Worm (Caenorhabditis elegans): Measurements from ENCODE around the gene nlp-68.

nlp-68 gene

ce11 chrIII:10552929-10553328 is 14.0 kb upstream of the nlp-68 start, which contains the start of gene T21C12.8:
Gene T21C12.8 (minus strand): TSS chrIII:10553029.
- TF ChIP-seq lsy-27 (tag; optimal IDR thresholded peaks at IDR 0.05; ENCODE audit: borderline replicate concordance, insufficient read depth) (no peak), nhr-27 (tag; optimal IDR thresholded peaks at IDR 0.05) (no peak), mcd-1 (GFP tag; IDR thresholded peaks at IDR 0.05) (no peak), nfyb-1 (GFP tag; IDR thresholded peaks at IDR 0.05) (no peak), somi-1 (GFP tag; optimal IDR thresholded peaks at IDR 0.05) (no peak), gei-17 (GFP tag; optimal IDR thresholded peaks at IDR 0.05) (no peak), sptf-2 (GFP tag; optimal IDR thresholded peaks at IDR 0.05) (no peak), ZK185.1 (tag; optimal IDR thresholded peaks at IDR 0.05; ENCODE audit: poor library complexity, severe bottlenecking) (no peak)

- peak; percentile 2 for TF ChIP-seq atf-7 (tag; optimal IDR thresholded peaks at IDR 0.05)
- TF ChIP-seq ceh-91 (GFP tag; IDR thresholded peaks at IDR 0.05): no peak
- no peak for TF ChIP-seq ceh-58 (GFP tag; IDR thresholded peaks at IDR 0.05)
- TF ChIP-seq ztf-28 (GFP tag; IDR thresholded peaks at IDR 0.05): no peak
- no peak for TF ChIP-seq tbp1 (GFP tag; optimal IDR thresholded peaks at IDR 0.05)
- no peak for TF ChIP-seq bed-1 (GFP tag; IDR thresholded peaks at IDR 0.05)
- TF ChIP-seq lsl-1 (GFP tag; optimal IDR thresholded peaks at IDR 0.05): no peak
- no peak for TF ChIP-seq him-1 (tag; optimal IDR thresholded peaks at IDR 0.05)
- no peak for TF ChIP-seq ekl-4 (GFP tag; IDR thresholded peaks at IDR 0.05)
- TF ChIP-seq bed-2 (GFP tag; IDR thresholded peaks at IDR 0.05): no peak
- TF ChIP-seq ceh-100 (GFP tag; IDR thresholded peaks at IDR 0.05): no peak
- no peak for TF ChIP-seq nhr-179 (tag; optimal IDR thresholded peaks at IDR 0.05)
- TF ChIP-seq dpl-1 (GFP tag; optimal IDR thresholded peaks at IDR 0.05): no peak
- no peak for TF ChIP-seq nfya-1 (tag; optimal IDR thresholded peaks at IDR 0.05; ENCODE audit: borderline replicate concordance, insufficient read depth)
- TF ChIP-seq K11D2.4 (GFP tag; IDR thresholded peaks at IDR 0.05): no peak
- no peak for TF ChIP-seq C17E4.6 (GFP tag; IDR thresholded peaks at IDR 0.05)
- no peak for TF ChIP-seq rcor-1 (GFP tag; IDR thresholded peaks at IDR 0.05)
- no peak for TF ChIP-seq mes-4 (tag; optimal IDR thresholded peaks at IDR 0.05)
- TF ChIP-seq tlf-1 (GFP tag; optimal IDR thresholded peaks at IDR 0.05): peak; percentile 9
- no peak for TF ChIP-seq mxl-1 (tag; optimal IDR thresholded peaks at IDR 0.05)
- TF ChIP-seq F23B12.7 (tag; optimal IDR thresholded peaks at IDR 0.05; ENCODE audit: insufficient read depth): no peak
- TF ChIP-seq lin-40 (tag; optimal IDR thresholded peaks at IDR 0.05): no peak
- no peak for TF ChIP-seq die-1 (tag; optimal IDR thresholded peaks at IDR 0.05)
- no peak for TF ChIP-seq ama-1 (optimal IDR thresholded peaks at IDR 0.05)
- TF ChIP-seq ama-1 (GFP tag; optimal IDR thresholded peaks at IDR 0.05): no peak
- no peak for TF ChIP-seq F49E8.2 (tag; optimal IDR thresholded peaks at IDR 0.05; ENCODE audit: insufficient read depth)
- no peak for TF ChIP-seq gei-17 (GFP tag; optimal IDR thresholded peaks at IDR 0.05)
- TF ChIP-seq sea-2 (GFP tag; IDR thresholded peaks at IDR 0.05): no peak
- no peak for TF ChIP-seq unc-62 (GFP tag; optimal IDR thresholded peaks at IDR 0.05)
- no peak for TF ChIP-seq F55B11.4 (tag; optimal IDR thresholded peaks at IDR 0.05; ENCODE audit: borderline replicate concordance, insufficient read depth)
- TF ChIP-seq nfya-2 (GFP tag; IDR thresholded peaks at IDR 0.05): no peak
- no peak for TF ChIP-seq lir-1 (GFP tag; conservative IDR thresholded peaks at IDR 0.05)
- TF ChIP-seq T26A5.8 (tag; optimal IDR thresholded peaks at IDR 0.05): no peak
- TF ChIP-seq F37B4.10 (GFP tag; IDR thresholded peaks at IDR 0.05): no peak
- TF ChIP-seq repo-1 (tag; optimal IDR thresholded peaks at IDR 0.05): peak; percentile 55
- no peak for TF ChIP-seq attf-6 (GFP tag; IDR thresholded peaks at IDR 0.05)
- TF ChIP-seq snpc-1.1 (tag; optimal IDR thresholded peaks at IDR 0.05; ENCODE audit: insufficient read depth): no peak
- TF ChIP-seq Y53G8AR.9 (GFP tag; conservative IDR thresholded peaks at IDR 0.05): 0 out of 2 replicates have a peak, but pooled peaks have one; percentile 51
- TF ChIP-seq unc-130 (GFP tag; optimal IDR thresholded peaks at IDR 0.05): no peak
- TF ChIP-seq sptf-2 (GFP tag; optimal IDR thresholded peaks at IDR 0.05): no peak
- TF ChIP-seq egl-44 (GFP tag; IDR thresholded peaks at IDR 0.05): no peak
- TF ChIP-seq ccch-3 (GFP tag; optimal IDR thresholded peaks at IDR 0.05): no peak
These were observed 1.4 kb downstream of the nlp-68 start for ce11 chrIII:10537558-10537957.
